Worm (Caenorhabditis elegans) whole organism, L4 larva: Measurements from ENCODE around the gene B0348.1.

Experiments
- F44E2.7 ChIP-seq: fragments of 200-800 bp; sonication (Bioruptor generic); IDR thresholded peaks from 2 replicates; pipeline ENCODE4 v2.1.2; 2022; ENCODE audit warnings: missing genetic modification characterization, missing compliant biosample characterization
- T20F7.1 ChIP-seq: fragments of 200-800 bp; sonication (Bioruptor generic); optimal IDR thresholded peaks from 2 replicates; lab custom pipeline; 2018; ENCODE audit warnings: mild to moderate bottlenecking, missing genetic modification characterization, missing compliant biosample characterization
- Y105C5A.15 ChIP-seq: fragments of 200-800 bp; sonication (Bioruptor generic); IDR thresholded peaks from 2 replicates; pipeline ENCODE4 v1.3.6; 2022; ENCODE audit warnings: missing genetic modification characterization, missing compliant biosample characterization
- Y48G9A.11 ChIP-seq: fragments of 200-800 bp; sonication (Bioruptor generic); IDR thresholded peaks from 2 replicates; pipeline ENCODE4 v1.3.6; 2022; ENCODE audit warnings: missing genetic modification reagents, missing genetic modification characterization, missing compliant biosample characterization
- Y5F2A.4 ChIP-seq: fragments of 200-800 bp; sonication (Bioruptor generic); optimal IDR thresholded peaks from 2 replicates; lab custom pipeline; 2018; ENCODE audit warnings: mild to moderate bottlenecking, missing genetic modification characterization, missing compliant biosample characterization
- aha-1 ChIP-seq: fragments of 150-350 bp; peaks from one replicate; lab custom pipeline; 2014; ENCODE audit warnings: missing biosample characterization, missing genetic modification characterization
- aly-2 ChIP-seq: sonication (generic microtip); optimal IDR thresholded peaks from 2 replicates; lab custom pipeline; 2018; ENCODE audit warnings: missing biosample characterization, missing genetic modification characterization
- arid-1 ChIP-seq: fragments of 200-800 bp; sonication (Bioruptor generic); conservative IDR thresholded peaks from 2 replicates; pipeline ENCODE4 v1.3.6; 2022; ENCODE audit warnings: missing genetic modification reagents, missing genetic modification characterization, missing compliant biosample characterization
- attf-4 ChIP-seq: sonication (generic microtip); optimal IDR thresholded peaks from 3 replicates; lab custom pipeline; 2017; ENCODE audit warnings: missing biosample characterization, missing genetic modification characterization
- ceh-20 ChIP-seq: fragments of 200-800 bp; sonication (Bioruptor generic); IDR thresholded peaks from 2 replicates; pipeline ENCODE4 v1.3.6; 2022; ENCODE audit warnings: missing genetic modification reagents, missing genetic modification characterization, missing compliant biosample characterization
- ceh-28 ChIP-seq: fragments of 150-350 bp; optimal IDR thresholded peaks from 2 replicates; lab custom pipeline; 2014; ENCODE audit warnings: missing biosample characterization, missing genetic modification reagents, missing genetic modification characterization
- ceh-82 ChIP-seq: sonication (generic microtip); optimal IDR thresholded peaks from 2 replicates; lab custom pipeline; 2017; ENCODE audit warnings: missing biosample characterization, missing genetic modification characterization
- cey-2 ChIP-seq: sonication (generic microtip); optimal IDR thresholded peaks from 3 replicates; lab custom pipeline; 2017; ENCODE audit warnings: missing genetic modification characterization, mild to moderate bottlenecking, missing compliant biosample characterization, antibody characterized with exemption, borderline replicate concordance; ENCODE audit not compliant: insufficient read depth
- daf-16 ChIP-seq, 3 experiments: sonication (generic microtip); optimal IDR thresholded peaks; 2 replicates each; lab custom pipeline; 2016 to 2017; ENCODE audit warnings: missing genetic modification characterization in 3 of 3, missing genetic modification reagents in 3 of 3, mild to moderate bottlenecking in 2 of 3, missing compliant biosample characterization in 2 of 3, missing biosample characterization in 1 of 3, moderate library complexity in 1 of 3
- dmd-6 ChIP-seq: fragments of 200-800 bp; sonication (Bioruptor generic); IDR thresholded peaks from 2 replicates; pipeline ENCODE4 v1.3.6; 2022; ENCODE audit warnings: missing genetic modification reagents, missing genetic modification characterization, missing compliant biosample characterization
- dmd-9 ChIP-seq: fragments of 200-800 bp; sonication (Bioruptor generic); IDR thresholded peaks from 2 replicates; pipeline ENCODE4 v1.3.6; 2022; ENCODE audit warnings: missing genetic modification reagents, missing genetic modification characterization, missing compliant biosample characterization
- dve-1 ChIP-seq: sonication (generic microtip); optimal IDR thresholded peaks from 2 replicates; lab custom pipeline; 2017; ENCODE audit warnings: antibody characterized with exemption, mild to moderate bottlenecking, missing genetic modification characterization, missing compliant biosample characterization; ENCODE audit not compliant: insufficient read depth
- gei-8 ChIP-seq: fragments of 200-800 bp; sonication (Bioruptor generic); optimal IDR thresholded peaks from 2 replicates; lab custom pipeline; 2018; ENCODE audit warnings: mild to moderate bottlenecking, missing genetic modification characterization, missing compliant biosample characterization
- hlh-11 ChIP-seq: fragments of 200-800 bp; sonication (Bioruptor generic); optimal IDR thresholded peaks from 2 replicates; lab custom pipeline; 2018; ENCODE audit warnings: mild to moderate bottlenecking, missing genetic modification characterization, missing compliant biosample characterization
- lim-7 ChIP-seq: fragments of 200-800 bp; sonication (Bioruptor generic); IDR thresholded peaks from 2 replicates; pipeline ENCODE4 v1.3.6; 2022; ENCODE audit warnings: missing genetic modification characterization, missing compliant biosample characterization
- lin-13 ChIP-seq: fragments of 150-350 bp; optimal IDR thresholded peaks from 2 replicates; lab custom pipeline; 2014; ENCODE audit warnings: missing biosample characterization, missing genetic modification reagents, missing genetic modification characterization
- madf-9 ChIP-seq: fragments of 200-800 bp; sonication (Bioruptor generic); conservative IDR thresholded peaks from 2 replicates; pipeline ENCODE4 v1.3.6; 2022; ENCODE audit warnings: missing genetic modification reagents, missing genetic modification characterization, missing compliant biosample characterization
- nhr-102 ChIP-seq: sonication (generic microtip); optimal IDR thresholded peaks from 2 replicates; lab custom pipeline; 2016; ENCODE audit warnings: mild to moderate bottlenecking, missing genetic modification characterization, moderate library complexity, missing compliant biosample characterization
- nhr-111 ChIP-seq: fragments of 200-800 bp; sonication (Bioruptor generic); optimal IDR thresholded peaks from 2 replicates; lab custom pipeline; 2018; ENCODE audit warnings: mild to moderate bottlenecking, missing genetic modification characterization, missing compliant biosample characterization
- nhr-237 ChIP-seq: sonication (generic microtip); optimal IDR thresholded peaks from 2 replicates; lab custom pipeline; 2017; ENCODE audit warnings: missing biosample characterization, missing genetic modification characterization
- nhr-25 ChIP-seq: sonication (generic microtip); optimal IDR thresholded peaks from 2 replicates; lab custom pipeline; 2017; ENCODE audit warnings: missing genetic modification characterization, mild to moderate bottlenecking, missing compliant biosample characterization, antibody characterized with exemption, moderate library complexity, borderline replicate concordance; ENCODE audit not compliant: insufficient read depth
- nhr-28 ChIP-seq: fragments of 150-350 bp; optimal IDR thresholded peaks from 2 replicates; lab custom pipeline; 2014; ENCODE audit warnings: missing biosample characterization, missing genetic modification characterization
- nhr-41 ChIP-seq: fragments of 200-800 bp; sonication (Bioruptor generic); IDR thresholded peaks from 2 replicates; pipeline ENCODE4 v1.3.6; 2022; ENCODE audit warnings: missing genetic modification reagents, missing genetic modification characterization, missing compliant biosample characterization
- nhr-77 ChIP-seq: fragments of 150-350 bp; optimal IDR thresholded peaks from 2 replicates; lab custom pipeline; 2014; ENCODE audit warnings: missing biosample characterization, missing genetic modification characterization
- php-3 ChIP-seq: fragments of 200-800 bp; sonication (Bioruptor generic); IDR thresholded peaks from 2 replicates; pipeline ENCODE4 v1.3.6; 2022; ENCODE audit warnings: missing genetic modification reagents, missing genetic modification characterization, missing compliant biosample characterization
- pqm-1 ChIP-seq: sonication (generic microtip); optimal IDR thresholded peaks from 2 replicates; lab custom pipeline; 2017; ENCODE audit warnings: missing biosample characterization, missing genetic modification characterization
- set-16 ChIP-seq: fragments of 200-800 bp; sonication (Bioruptor generic); IDR thresholded peaks from 2 replicates; pipeline ENCODE4 v1.3.6; 2022; ENCODE audit warnings: missing genetic modification reagents, missing genetic modification characterization, missing compliant biosample characterization
- skn-1 ChIP-seq: fragments of 150-350 bp; optimal IDR thresholded peaks from 2 replicates; lab custom pipeline; 2014; ENCODE audit warnings: missing biosample characterization, missing genetic modification characterization
- snpc-4 ChIP-seq: fragments of 150-350 bp; optimal IDR thresholded peaks from 2 replicates; lab custom pipeline; 2014; ENCODE audit warnings: missing biosample characterization, missing genetic modification characterization
- spr-1 ChIP-seq: sonication (generic microtip); optimal IDR thresholded peaks from 2 replicates; lab custom pipeline; 2016; ENCODE audit warnings: mild to moderate bottlenecking, missing genetic modification characterization, missing compliant biosample characterization
- tra-1 ChIP-seq: fragments of 200-800 bp; sonication (Bioruptor generic); IDR thresholded peaks from 2 replicates; pipeline ENCODE4 v1.3.6; 2022; ENCODE audit warnings: missing genetic modification reagents, missing genetic modification characterization, missing compliant biosample characterization
- unc-62 ChIP-seq, 3 experiments: fragments of 150-350 bp in 1 of 3; sonication (generic microtip); optimal IDR thresholded peaks in 2 of 3; peaks in 1 of 3; 1 replicate in 1 of 3; 2 replicates in 2 of 3; lab custom pipeline; 2014 to 2017; ENCODE audit warnings: missing biosample characterization in 3 of 3, missing genetic modification characterization in 3 of 3, missing genetic modification reagents in 3 of 3, missing genotype in 1 of 3
- vab-7 ChIP-seq: fragments of 200-800 bp; sonication (Bioruptor generic); IDR thresholded peaks from 2 replicates; pipeline ENCODE4 v1.3.6; 2022; ENCODE audit warnings: missing genetic modification reagents, missing genetic modification characterization, missing compliant biosample characterization
- zip-11 ChIP-seq: fragments of 200-800 bp; sonication (Bioruptor generic); IDR thresholded peaks from 2 replicates; pipeline ENCODE4 v1.3.6; 2022; ENCODE audit warnings: missing genetic modification characterization, missing compliant biosample characterization
- zip-2 ChIP-seq: fragments of 150-350 bp; optimal IDR thresholded peaks from 2 replicates; lab custom pipeline; 2014; ENCODE audit warnings: missing biosample characterization, missing genetic modification characterization

B0348.1 gene

ce11 chrV:37729-38128 lies 11.0 kb upstream of the B0348.1 start:
- TF ChIP-seq zip-11 (GFP tag; lab: Robert Waterston, UW) = no peak
- peak; percentile 67; the same call in 1 of the 2 replicates for TF ChIP-seq set-16 (GFP tag; lab: Robert Waterston, UW)

ce11 chrV:43070-43469 lies 5.7 kb upstream of the B0348.1 start:
- TF ChIP-seq ceh-20 (GFP tag; lab: Robert Waterston, UW) (no peak), ceh-28 (tag; lab: Kevin White, UChicago) (peak; percentile 94)

ce11 chrV:44026-44425 lies 4.7 kb upstream of the B0348.1 start:
- TF ChIP-seq daf-16 (GFP tag; optimal IDR thresholded peaks at IDR 0.05; lab: Kevin White, UChicago) (no peak), daf-16 (tag; optimal IDR thresholded peaks at IDR 0.05; lab: Kevin White, UChicago) (peak; percentile 29), php-3 (GFP tag; lab: Robert Waterston, UW) (peak; percentile 49; the same call in 1 of the 2 replicates), dmd-9 (GFP tag; lab: Robert Waterston, UW) (no peak), gei-8 (GFP tag; lab: Kevin White, UChicago) (no peak), pqm-1 (tag; lab: Kevin White, UChicago) (peak; percentile 8), dve-1 (peak; percentile 59), dmd-6 (GFP tag; lab: Robert Waterston, UW) (peak; percentile 56), lin-13 (GFP tag; lab: Kevin White, UChicago) (no peak), hlh-11 (tag; lab: Kevin White, UChicago) (peak; percentile 4)

ce11 chrV:45010-45409 lies 3.7 kb upstream of the B0348.1 start, which contains the start of gene B0348.2:
Gene B0348.2, plus strand, starts transcription at chrV:45310.
- TF ChIP-seq nhr-41 (GFP tag; lab: Robert Waterston, UW) = no peak
- no peak for TF ChIP-seq cey-2 (tag; lab: Kevin White, UChicago)
- TF ChIP-seq pqm-1 (tag; lab: Kevin White, UChicago) = no peak
- no peak for TF ChIP-seq ceh-82 (tag; lab: Kevin White, UChicago)
- no peak for TF ChIP-seq zip-2
- TF ChIP-seq aha-1 (tag; lab: Kevin White, UChicago) = peak; percentile 39

- TF ChIP-seq snpc-4 (tag; lab: Kevin White, UChicago) (no peak), dve-1 (peak; percentile 51), nhr-28 (tag; lab: Kevin White, UChicago) (peak; percentile 67), ceh-82 (tag; lab: Kevin White, UChicago) (no peak), dmd-6 (GFP tag; lab: Robert Waterston, UW) (peak; percentile 83), vab-7 (GFP tag; lab: Robert Waterston, UW) (no peak), aly-2 (tag; lab: Kevin White, UChicago) (no peak), lim-7 (no peak), hlh-11 (tag; lab: Kevin White, UChicago) (peak; percentile 60), arid-1 (no peak), php-3 (GFP tag; lab: Robert Waterston, UW) (0 out of 2 replicates have a peak, but pooled peaks have one; percentile 15), pqm-1 (tag; lab: Kevin White, UChicago) (peak; percentile 70), tra-1 (GFP tag; lab: Robert Waterston, UW) (0 out of 2 replicates have a peak, but pooled peaks have one; percentile 53), skn-1 (tag; lab: Kevin White, UChicago) (no peak), nhr-25 (tag; lab: Kevin White, UChicago) (no peak), unc-62 (GFP tag; optimal IDR thresholded peaks at IDR 0.05 in 1 of 2; lab: Kevin White, UChicago) (peak in 1 of 2 experiments; percentile 44), unc-62 (tag; optimal IDR thresholded peaks at IDR 0.05; lab: Kevin White, UChicago) (no peak), nhr-77 (no peak)
Measured at ce11 chrV:47799-48198, 923 bp upstream of the B0348.1 start.

- no peak for TF ChIP-seq nhr-102 (tag; lab: Kevin White, UChicago)
- TF ChIP-seq Y5F2A.4 (GFP tag; lab: Kevin White, UChicago) = peak; percentile 84
- no peak; the same call in 1 of the 2 replicates for TF ChIP-seq vab-7 (GFP tag; lab: Robert Waterston, UW)
- TF ChIP-seq attf-4 (tag; lab: Kevin White, UChicago) = no peak
- peak; percentile 89; the same call in 1 of the 2 replicates for TF ChIP-seq F44E2.7 (GFP tag; lab: Robert Waterston, UW)
- peak; percentile 71 for TF ChIP-seq nhr-111 (GFP tag; lab: Kevin White, UChicago)
- peak; percentile 76 for TF ChIP-seq madf-9 (GFP tag; lab: Robert Waterston, UW)
- 0 out of 2 replicates have a peak, but pooled peaks have one; percentile 56 for TF ChIP-seq Y105C5A.15
- peak; percentile 40 for TF ChIP-seq spr-1 (tag; lab: Kevin White, UChicago)
- TF ChIP-seq tra-1 (GFP tag; lab: Robert Waterston, UW) = peak; percentile 59; the same call in 1 of the 2 replicates
- TF ChIP-seq Y48G9A.11 = peak; percentile 80; the same call in 1 of the 2 replicates
- TF ChIP-seq T20F7.1 (GFP tag; lab: Kevin White, UChicago) = peak; percentile 43
- TF ChIP-seq nhr-237 (tag; lab: Kevin White, UChicago) = no peak
Measured at ce11 chrV:53286-53685, 4.6 kb downstream of the B0348.1 start.
